Fruit fly (Drosophila melanogaster) whole organism, adult: ENCODE results near the gene CG14130.

Experiments
- CG11617 ChIP-seq: fragments of 200-800 bp; sonication (Bioruptor generic); optimal IDR thresholded peaks from 2 replicates; lab custom pipeline; 2017; ENCODE audit warnings: mild to moderate bottlenecking, missing biosample characterization, missing genetic modification reagents, missing genetic modification characterization
- CG12768 ChIP-seq: fragments of 200-800 bp; sonication (Bioruptor generic); optimal IDR thresholded peaks from 2 replicates; lab custom pipeline; 2017; ENCODE audit warnings: missing biosample characterization, missing genetic modification characterization, mild to moderate bottlenecking, moderate library complexity, missing genetic modification reagents
- CG14711 ChIP-seq: fragments of 200-800 bp; sonication (Bioruptor generic); optimal IDR thresholded peaks from 2 replicates; lab custom pipeline; 2018; ENCODE audit warnings: missing biosample characterization, mild to moderate bottlenecking, missing genetic modification characterization, moderate library complexity
- CG1620 ChIP-seq: fragments of 200-800 bp; sonication (Bioruptor generic); optimal IDR thresholded peaks from 2 replicates; lab custom pipeline; 2016; ENCODE audit warnings: missing biosample characterization, missing genetic modification characterization
- CG33017 ChIP-seq: fragments of 200-800 bp; sonication (Bioruptor generic); optimal IDR thresholded peaks from 2 replicates; lab custom pipeline; 2018; ENCODE audit warnings: missing biosample characterization, mild to moderate bottlenecking, missing genetic modification characterization, moderate library complexity
- CG5204 ChIP-seq: fragments of 200-800 bp; sonication (Bioruptor generic); optimal IDR thresholded peaks from 2 replicates; lab custom pipeline; 2016; ENCODE audit warnings: missing biosample characterization, missing genetic modification characterization
- CG7045 ChIP-seq: fragments of 200-800 bp; sonication (Bioruptor generic); optimal IDR thresholded peaks from 2 replicates; lab custom pipeline; 2017; ENCODE audit warnings: missing biosample characterization, mild to moderate bottlenecking, missing genetic modification characterization
- CG7101 ChIP-seq: fragments of 200-800 bp; sonication (Bioruptor generic); optimal IDR thresholded peaks from 2 replicates; lab custom pipeline; 2018; ENCODE audit warnings: missing biosample characterization, mild to moderate bottlenecking, missing genetic modification characterization, moderate library complexity
- Clk ChIP-seq: fragments of 200-800 bp; sonication (Bioruptor generic); optimal IDR thresholded peaks from 2 replicates; lab custom pipeline; 2017; ENCODE audit warnings: missing biosample characterization, missing genetic modification characterization
- Crg-1 ChIP-seq: fragments of 200-800 bp; sonication (Bioruptor generic); optimal IDR thresholded peaks from 2 replicates; lab custom pipeline; 2016; ENCODE audit warnings: missing biosample characterization, missing genetic modification characterization
- Hr96 ChIP-seq: fragments of 200-800 bp; sonication (Bioruptor generic); optimal IDR thresholded peaks from 2 replicates; lab custom pipeline; 2016; ENCODE audit warnings: missing biosample characterization, missing genetic modification characterization
- Mnt ChIP-seq: fragments of 200-800 bp; sonication (Bioruptor generic); optimal IDR thresholded peaks from 2 replicates; lab custom pipeline; 2016; ENCODE audit warnings: missing biosample characterization, mild to moderate bottlenecking, missing genetic modification characterization
- bab1 ChIP-seq: fragments of 200-800 bp; sonication (Bioruptor generic); optimal IDR thresholded peaks from 3 replicates; lab custom pipeline; 2019; ENCODE audit warnings: missing biosample characterization, mild to moderate bottlenecking, missing genetic modification characterization, moderate library complexity
- cic ChIP-seq: fragments of 200-800 bp; sonication (Bioruptor generic); optimal IDR thresholded peaks from 2 replicates; lab custom pipeline; 2017; ENCODE audit warnings: missing biosample characterization, mild to moderate bottlenecking, missing genetic modification characterization, moderate library complexity
- cnc ChIP-seq, 2 experiments: fragments of >200 bp; optimal IDR thresholded peaks; 2 replicates each; lab custom pipeline; 2017
- kay ChIP-seq: fragments of 200-800 bp; sonication (Bioruptor generic); peaks from one replicate; lab custom pipeline; 2016; ENCODE audit warnings: missing biosample characterization, missing genetic modification characterization, borderline replicate concordance
- ovo ChIP-seq: fragments of 200-800 bp; sonication (Bioruptor generic); optimal IDR thresholded peaks from 2 replicates; lab custom pipeline; 2016; ENCODE audit warnings: missing biosample characterization, missing genetic modification characterization
- pad ChIP-seq: fragments of 200-800 bp; sonication (Bioruptor generic); optimal IDR thresholded peaks from 3 replicates; lab custom pipeline; 2017; ENCODE audit warnings: missing biosample characterization, missing genetic modification characterization, mild to moderate bottlenecking, moderate library complexity, missing genetic modification reagents
- tj ChIP-seq: fragments of 200-800 bp; sonication (Bioruptor generic); optimal IDR thresholded peaks from 3 replicates; lab custom pipeline; 2017; ENCODE audit warnings: missing biosample characterization, mild to moderate bottlenecking, missing genetic modification characterization, moderate library complexity
- toe ChIP-seq: fragments of 200-800 bp; sonication (Bioruptor generic); optimal IDR thresholded peaks from 2 replicates; lab custom pipeline; 2016; ENCODE audit warnings: missing biosample characterization, missing genetic modification characterization

CG14130 gene

DNA sequence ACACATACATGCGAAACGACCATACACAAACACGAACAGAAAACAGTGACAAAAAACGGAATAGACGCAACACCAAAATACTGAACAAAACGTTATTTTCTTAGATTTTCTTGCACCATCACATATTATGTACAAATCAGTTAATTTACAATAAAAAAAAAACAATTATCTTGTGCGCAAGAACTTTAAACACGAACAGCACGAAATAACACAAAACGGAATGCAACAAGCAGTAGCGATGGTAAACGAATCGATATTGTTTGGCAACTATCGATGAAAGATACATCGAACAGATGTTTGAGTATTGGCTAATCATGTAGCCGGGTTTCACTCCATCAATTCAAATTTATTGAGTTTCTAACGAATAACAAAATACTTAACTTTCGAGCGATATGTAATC, 25.5 kb upstream of the CG14130 start, which contains the start of gene Pi3K68D:
Gene Pi3K68D (minus strand): TSS at position 241 of the 400 bp plus-strand sequence.
- TF ChIP-seq kay (GFP tag; lab: Kevin White, UChicago) (peak; percentile 93), cic (GFP tag; lab: Kevin White, UChicago) (no peak), CG5204 (GFP tag; lab: Kevin White, UChicago) (no peak), CG14711 (tag; lab: Kevin White, UChicago) (no peak), Hr96 (GFP tag; lab: Kevin White, UChicago) (no peak), CG7045 (no peak), CG1620 (peak; percentile 4), pad (GFP tag; lab: Kevin White, UChicago) (no peak), bab1 (GFP tag; lab: Kevin White, UChicago) (peak; percentile 36), CG7101 (tag; lab: Kevin White, UChicago) (peak; percentile 15), Crg-1 (GFP tag; lab: Kevin White, UChicago) (no peak), CG12768 (GFP tag; lab: Kevin White, UChicago) (no peak), Mnt (GFP tag; lab: Kevin White, UChicago) (no peak), tj (GFP tag; lab: Kevin White, UChicago) (no peak), CG11617 (no peak), cnc (optimal IDR thresholded peaks at IDR 0.05; lab: Kevin White, UChicago) (no peak), toe (peak; percentile 13)

dm6 chr3L:11793233-11793800, 21.9 kb upstream of the CG14130 start, which contains the start of the genes twy and CG10907:
Gene twy, minus strand, starts transcription at chr3L:11793283.
Gene CG10907, plus strand, starts transcription at chr3L:11793514.
- TF ChIP-seq bab1 (GFP tag; lab: Kevin White, UChicago) (no peak), tj (GFP tag; lab: Kevin White, UChicago) (no peak), CG1620 (no peak), CG33017 (no peak), Hr96 (GFP tag; lab: Kevin White, UChicago) (no peak), CG14711 (tag; lab: Kevin White, UChicago) (no peak), Clk (no peak), ovo (GFP tag; lab: Kevin White, UChicago) (no peak), kay (GFP tag; lab: Kevin White, UChicago) (no peak), CG7101 (tag; lab: Kevin White, UChicago) (no peak), CG12768 (GFP tag; lab: Kevin White, UChicago) (no peak)

- TF ChIP-seq bab1 (GFP tag; lab: Kevin White, UChicago) (peak; percentile 34), kay (GFP tag; lab: Kevin White, UChicago) (peak; percentile 48), Crg-1 (GFP tag; lab: Kevin White, UChicago) (no peak)
These were observed 19.7 kb upstream of the CG14130 start, which contains the start of gene Klp68D for dm6 chr3L:11795440-11795983. Gene Klp68D, plus strand, starts transcription at chr3L:11795614.

- TF ChIP-seq CG33017 (no peak), Clk (no peak), CG7045 (no peak), CG5204 (GFP tag; lab: Kevin White, UChicago) (no peak), CG11617 (no peak), Crg-1 (GFP tag; lab: Kevin White, UChicago) (no peak), bab1 (GFP tag; lab: Kevin White, UChicago) (no peak), Mnt (GFP tag; lab: Kevin White, UChicago) (no peak), tj (GFP tag; lab: Kevin White, UChicago) (no peak), CG12768 (GFP tag; lab: Kevin White, UChicago) (no peak), CG1620 (no peak), cic (GFP tag; lab: Kevin White, UChicago) (no peak), ovo (GFP tag; lab: Kevin White, UChicago) (no peak), cnc (optimal IDR thresholded peaks at IDR 0.05; lab: Kevin White, UChicago) (no peak), pad (GFP tag; lab: Kevin White, UChicago) (no peak), CG14711 (tag; lab: Kevin White, UChicago) (no peak)
These were observed 14.5 kb upstream of the CG14130 start, which contains the start of gene Gcat for dm6 chr3L:11800761-11801160. Gene Gcat, minus strand, starts transcription at chr3L:11800861.

DNA sequence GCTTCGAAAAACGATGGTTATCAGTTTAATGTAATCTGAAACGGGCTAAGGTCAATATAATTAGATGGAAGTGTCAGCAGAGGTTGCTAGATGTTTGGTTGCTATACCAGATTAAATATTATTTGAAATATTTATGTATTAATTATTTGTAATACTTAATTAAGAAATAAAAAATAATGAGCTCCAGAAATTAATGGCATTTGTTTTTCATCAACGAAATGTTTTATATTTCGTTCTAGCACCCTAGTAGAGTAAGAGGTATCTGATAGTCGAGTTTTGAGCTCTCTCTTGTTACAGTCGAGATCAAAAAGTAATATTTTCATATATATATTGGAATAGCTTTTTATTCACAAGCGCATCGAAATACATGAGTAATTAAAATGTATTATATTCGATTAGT, 13.6 kb upstream of the CG14130 start:
- TF ChIP-seq CG14711 (tag; lab: Kevin White, UChicago) (no peak), kay (GFP tag; lab: Kevin White, UChicago) (no peak), Clk (no peak), CG5204 (GFP tag; lab: Kevin White, UChicago) (no peak), CG7045 (no peak), CG1620 (no peak), toe (no peak), Crg-1 (GFP tag; lab: Kevin White, UChicago) (no peak), CG11617 (no peak), ovo (GFP tag; lab: Kevin White, UChicago) (no peak), CG7101 (tag; lab: Kevin White, UChicago) (no peak), pad (GFP tag; lab: Kevin White, UChicago) (no peak), cnc (optimal IDR thresholded peaks at IDR 0.05; lab: Kevin White, UChicago) (no peak), bab1 (GFP tag; lab: Kevin White, UChicago) (no peak), Mnt (GFP tag; lab: Kevin White, UChicago) (no peak), tj (GFP tag; lab: Kevin White, UChicago) (no peak), cic (GFP tag; lab: Kevin White, UChicago) (no peak)

dm6 chr3L:11814655-11815054, 589 bp upstream of the CG14130 start, which contains the start of gene Cubn2:
Gene Cubn2, minus strand, starts transcription at chr3L:11814755.
- TF ChIP-seq CG11617: no peak
- no peak for TF ChIP-seq CG7045
- TF ChIP-seq cnc (optimal IDR thresholded peaks at IDR 0.05; lab: Kevin White, UChicago): no peak
- TF ChIP-seq tj (GFP tag; lab: Kevin White, UChicago): no peak
- TF ChIP-seq CG5204 (GFP tag; lab: Kevin White, UChicago): no peak
- no peak for TF ChIP-seq CG7101 (tag; lab: Kevin White, UChicago)
